Worm (Caenorhabditis elegans) whole organism, L1 larva: ENCODE measurements around the gene F35C11.3.

ENCODE experiments used
- F16B12.6 ChIP-seq: fragments of 150-350 bp; optimal IDR thresholded peaks from 2 replicates; lab custom pipeline; 2014; ENCODE audit warnings: missing biosample characterization, missing genetic modification characterization
- aha-1 ChIP-seq: fragments of 150-350 bp; optimal IDR thresholded peaks from 2 replicates; lab custom pipeline; 2014; ENCODE audit warnings: missing biosample characterization, missing genetic modification characterization
- alr-1 ChIP-seq: fragments of 200-800 bp; sonication (Bioruptor generic); optimal IDR thresholded peaks from 2 replicates; lab custom pipeline; 2018; ENCODE audit warnings: borderline replicate concordance, mild to moderate bottlenecking, missing genetic modification characterization, missing compliant biosample characterization
- aly-2 ChIP-seq: fragments of 150-350 bp; optimal IDR thresholded peaks from 2 replicates; lab custom pipeline; 2014; ENCODE audit warnings: missing biosample characterization, missing genetic modification characterization
- ama-1 ChIP-seq: fragments of 150-350 bp; optimal IDR thresholded peaks from 2 replicates; lab custom pipeline; 2014
- ces-1 ChIP-seq: fragments of 150-350 bp; optimal IDR thresholded peaks from 2 replicates; lab custom pipeline; 2014; ENCODE audit warnings: missing biosample characterization, missing genetic modification reagents, missing genetic modification characterization
- dpl-1 ChIP-seq, 3 experiments: fragments of 150-350 bp in 2 of 3; sonication (generic microtip) in 1 of 3; optimal IDR thresholded peaks; 2 replicates each; lab custom pipeline; 2014 to 2017; ENCODE audit warnings: missing biosample characterization in 3 of 3, missing genetic modification characterization in 3 of 3, missing genetic modification reagents in 3 of 3
- efl-1 ChIP-seq, 4 experiments: fragments of 150-350 bp; optimal IDR thresholded peaks in 3 of 4; peaks in 1 of 4; 1 replicate in 1 of 4; 2 replicates in 3 of 4; lab custom pipeline; 2014; ENCODE audit warnings: missing biosample characterization in 2 of 4, missing genetic modification characterization in 2 of 4, missing genetic modification reagents in 2 of 4
- efl-3 ChIP-seq: fragments of 200-800 bp; sonication (Bioruptor generic); optimal IDR thresholded peaks from 2 replicates; lab custom pipeline; 2018; ENCODE audit warnings: mild to moderate bottlenecking, missing genetic modification characterization, missing compliant biosample characterization
- elt-2 ChIP-seq: sonication (generic microtip); optimal IDR thresholded peaks from 2 replicates; lab custom pipeline; 2016; ENCODE audit warnings: missing genetic modification characterization, mild to moderate bottlenecking, inconsistent platforms, missing compliant biosample characterization, missing genetic modification reagents
- elt-3 ChIP-seq, 6 experiments: fragments of 150-350 bp in 1 of 6; sonication (generic microtip); optimal IDR thresholded peaks; 2 replicates each; lab custom pipeline; 2017 to 2018; ENCODE audit warnings: missing biosample characterization in 6 of 6, missing genetic modification characterization in 6 of 6, inconsistent platforms in 1 of 6
- fkh-10 ChIP-seq: sonication (generic microtip); optimal IDR thresholded peaks from 2 replicates; lab custom pipeline; 2017; ENCODE audit warnings: missing biosample characterization, missing genetic modification reagents, missing genetic modification characterization
- fkh-4 ChIP-seq: sonication (generic microtip); optimal IDR thresholded peaks from 2 replicates; lab custom pipeline; 2016; ENCODE audit warnings: missing compliant biosample characterization, missing genetic modification characterization, borderline replicate concordance
- fkh-8 ChIP-seq: sonication (generic microtip); optimal IDR thresholded peaks from 2 replicates; lab custom pipeline; 2016; ENCODE audit warnings: mild to moderate bottlenecking, missing genetic modification characterization, missing compliant biosample characterization
- fos-1 ChIP-seq: fragments of 150-350 bp; optimal IDR thresholded peaks from 2 replicates; lab custom pipeline; 2014; ENCODE audit warnings: missing biosample characterization, missing genetic modification characterization
- hlh-17 ChIP-seq: fragments of 200-800 bp; sonication (Bioruptor generic); optimal IDR thresholded peaks from 2 replicates; lab custom pipeline; 2018; ENCODE audit warnings: missing genetic modification characterization, mild to moderate bottlenecking, missing compliant biosample characterization, moderate library complexity, borderline replicate concordance
- hlh-4 ChIP-seq: sonication (generic microtip); optimal IDR thresholded peaks from 2 replicates; lab custom pipeline; 2016; ENCODE audit warnings: mild to moderate bottlenecking, missing genetic modification characterization, missing compliant biosample characterization
- hpl-2 ChIP-seq: fragments of 150-350 bp; optimal IDR thresholded peaks from 2 replicates; lab custom pipeline; 2014; ENCODE audit warnings: missing biosample characterization, missing genetic modification reagents, missing genetic modification characterization
- lin-13 ChIP-seq: fragments of 150-350 bp; optimal IDR thresholded peaks from 2 replicates; lab custom pipeline; 2014; ENCODE audit warnings: missing biosample characterization, missing genetic modification reagents, missing genetic modification characterization
- lin-35 ChIP-seq, 2 experiments: fragments of 150-350 bp; optimal IDR thresholded peaks; 2 replicates each; lab custom pipeline; 2014; ENCODE audit warnings: missing biosample characterization in 2 of 2, missing genetic modification characterization in 2 of 2, missing genetic modification reagents in 2 of 2
- lsy-2 ChIP-seq, 2 experiments: fragments of 150-350 bp; optimal IDR thresholded peaks; 2 replicates each; lab custom pipeline; 2014; ENCODE audit warnings: missing biosample characterization in 2 of 2, missing genetic modification characterization in 2 of 2
- mdl-1 ChIP-seq, 2 experiments: fragments of 150-350 bp; optimal IDR thresholded peaks; 2 replicates each; lab custom pipeline; 2014 to 2017; ENCODE audit warnings: missing biosample characterization in 2 of 2, missing genetic modification characterization in 2 of 2, inconsistent platforms in 1 of 2
- mep-1 ChIP-seq: fragments of 150-350 bp; optimal IDR thresholded peaks from 2 replicates; lab custom pipeline; 2014; ENCODE audit warnings: missing biosample characterization, missing genetic modification characterization
- nhr-11 ChIP-seq: fragments of 150-350 bp; optimal IDR thresholded peaks from 2 replicates; lab custom pipeline; 2014; ENCODE audit warnings: missing biosample characterization, missing genetic modification characterization
- nhr-12 ChIP-seq: sonication (generic microtip); optimal IDR thresholded peaks from 2 replicates; lab custom pipeline; 2017; ENCODE audit warnings: missing biosample characterization, missing genetic modification characterization
- nhr-19 ChIP-seq: fragments of 200-800 bp; sonication (Bioruptor generic); conservative IDR thresholded peaks from 2 replicates; pipeline ENCODE4 v1.3.6; 2022; ENCODE audit warnings: missing genetic modification characterization, missing compliant biosample characterization
- nhr-20 ChIP-seq: sonication (generic microtip); optimal IDR thresholded peaks from 2 replicates; lab custom pipeline; 2016; ENCODE audit warnings: mild to moderate bottlenecking, missing genetic modification characterization, missing compliant biosample characterization
- nhr-237 ChIP-seq: fragments of 150-350 bp; optimal IDR thresholded peaks from 2 replicates; lab custom pipeline; 2014; ENCODE audit warnings: missing biosample characterization, missing genetic modification characterization
- nhr-47 ChIP-seq: sonication (generic microtip); optimal IDR thresholded peaks from 2 replicates; lab custom pipeline; 2016; ENCODE audit warnings: mild to moderate bottlenecking, missing genetic modification characterization, moderate library complexity, missing compliant biosample characterization
- nhr-71 ChIP-seq: sonication (generic microtip); optimal IDR thresholded peaks from 2 replicates; lab custom pipeline; 2016; ENCODE audit warnings: mild to moderate bottlenecking, missing genetic modification characterization, moderate library complexity, missing compliant biosample characterization
- nhr-76 ChIP-seq: sonication (generic microtip); optimal IDR thresholded peaks from 2 replicates; lab custom pipeline; 2017; ENCODE audit warnings: missing biosample characterization, missing genetic modification characterization
- nhr-77 ChIP-seq: fragments of 150-350 bp; optimal IDR thresholded peaks from 2 replicates; lab custom pipeline; 2014; ENCODE audit warnings: missing biosample characterization, missing genetic modification characterization
- nhr-85 ChIP-seq: sonication (generic microtip); peaks from one replicate; lab custom pipeline; 2016; ENCODE audit warnings: missing genetic modification characterization, inconsistent platforms, missing compliant biosample characterization
- nhr-90 ChIP-seq: sonication (generic microtip); optimal IDR thresholded peaks from 2 replicates; lab custom pipeline; 2016; ENCODE audit warnings: mild to moderate bottlenecking, missing genetic modification characterization, missing compliant biosample characterization; ENCODE audit not compliant: poor library complexity
- pqm-1 ChIP-seq: sonication (generic microtip); optimal IDR thresholded peaks from 3 replicates; lab custom pipeline; 2017; ENCODE audit warnings: missing biosample characterization, missing genetic modification characterization
- skn-1 ChIP-seq: fragments of 150-350 bp; optimal IDR thresholded peaks from 2 replicates; lab custom pipeline; 2014; ENCODE audit warnings: missing biosample characterization, missing genetic modification characterization
- snu-23 ChIP-seq: sonication (generic microtip); optimal IDR thresholded peaks from 2 replicates; lab custom pipeline; 2016; ENCODE audit warnings: missing genetic modification characterization, missing compliant biosample characterization
- sox-4 ChIP-seq: sonication (generic microtip); optimal IDR thresholded peaks from 2 replicates; lab custom pipeline; 2016; ENCODE audit warnings: missing genetic modification characterization, missing compliant biosample characterization
- tbx-2 ChIP-seq: sonication (generic microtip); optimal IDR thresholded peaks from 2 replicates; lab custom pipeline; 2016; ENCODE audit warnings: missing genetic modification characterization, missing compliant biosample characterization
- tlp-1 ChIP-seq: fragments of 150-350 bp; optimal IDR thresholded peaks from 2 replicates; lab custom pipeline; 2014; ENCODE audit warnings: missing biosample characterization, missing genetic modification characterization
- unc-130 ChIP-seq: fragments of 150-350 bp; optimal IDR thresholded peaks from 2 replicates; lab custom pipeline; 2017; ENCODE audit warnings: missing biosample characterization, missing genetic modification characterization, inconsistent platforms
- unc-62 ChIP-seq: fragments of 150-350 bp; optimal IDR thresholded peaks from 2 replicates; lab custom pipeline; 2014; ENCODE audit warnings: missing biosample characterization, missing genetic modification reagents, missing genetic modification characterization
- unc-98 ChIP-seq: fragments of 200-800 bp; sonication (Bioruptor generic); IDR thresholded peaks from 2 replicates; pipeline ENCODE4 v1.3.6; 2022; ENCODE audit warnings: missing genetic modification characterization, missing compliant biosample characterization
- vab-15 ChIP-seq: sonication (generic microtip); optimal IDR thresholded peaks from 2 replicates; lab custom pipeline; 2017; ENCODE audit warnings: missing genotype, mild to moderate bottlenecking, missing genetic modification characterization, missing compliant biosample characterization
- ztf-4 ChIP-seq: fragments of 150-350 bp; optimal IDR thresholded peaks from 2 replicates; lab custom pipeline; 2014; ENCODE audit warnings: missing biosample characterization, missing genetic modification characterization

F35C11.3 gene

DNA sequence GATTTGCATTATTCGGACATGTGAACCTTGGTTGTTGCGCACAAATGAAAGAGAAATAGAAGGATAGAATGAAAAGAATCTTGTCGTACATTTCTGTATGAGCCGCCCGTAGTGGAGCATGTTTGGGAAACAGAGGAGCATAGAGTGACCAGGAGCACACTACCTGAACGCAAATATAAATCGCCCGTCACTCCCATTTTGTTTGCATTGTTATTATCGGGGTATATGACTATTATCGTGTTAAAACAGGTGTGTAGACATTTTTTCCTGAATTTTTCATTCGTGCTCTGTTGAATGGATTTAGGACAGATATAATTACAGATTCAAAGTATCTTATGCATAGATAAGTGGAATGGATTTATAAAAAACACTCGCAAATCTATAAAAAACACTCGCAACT, 22.8 kb downstream of the F35C11.3 start, which contains the start of gene K01C8.2:
Gene K01C8.2 (minus strand): TSS at position 101 of the 400 bp plus-strand sequence.
- no peak for TF ChIP-seq hlh-4 (tag; lab: Kevin White, UChicago)
- TF ChIP-seq ces-1 (GFP tag; lab: Kevin White, UChicago) = no peak
- no peak for TF ChIP-seq alr-1 (tag; lab: Kevin White, UChicago)

DNA sequence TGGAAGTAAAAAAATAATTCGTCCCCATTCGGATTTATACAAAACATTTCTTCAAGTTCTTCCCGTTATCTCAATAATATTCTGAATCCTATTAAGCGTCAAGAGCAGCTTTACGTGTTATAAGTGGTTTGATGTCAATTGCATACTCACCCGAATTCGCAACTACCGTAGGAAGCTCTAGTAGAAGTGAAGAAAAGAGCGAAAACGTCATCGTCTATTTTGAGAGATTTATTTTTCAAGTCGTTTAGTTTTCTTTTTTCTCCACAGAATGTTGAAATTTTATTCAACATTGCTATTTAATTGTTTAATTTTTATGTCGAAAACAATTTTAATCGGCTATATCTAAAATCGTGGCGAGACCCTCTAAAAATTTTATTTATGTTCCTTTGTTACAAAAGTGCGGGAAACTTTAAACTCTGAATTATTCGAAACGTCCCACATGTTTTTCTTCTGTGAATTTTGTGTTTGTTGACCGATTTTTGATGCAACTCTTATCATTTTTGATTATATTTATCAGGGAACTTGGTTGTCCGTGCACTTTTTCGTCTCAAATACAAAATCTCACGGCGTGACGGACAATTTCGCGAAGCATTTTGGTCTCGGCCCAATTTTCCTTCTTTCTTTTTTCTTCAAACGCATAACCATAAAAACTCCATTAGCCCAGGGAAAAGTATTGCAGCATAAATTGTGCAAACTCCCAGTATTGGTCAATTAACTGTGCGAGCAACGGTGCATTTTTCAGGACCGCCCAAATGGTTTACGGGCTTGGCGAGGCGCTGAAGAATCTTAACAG, 23.5 kb downstream of the F35C11.3 start, which contains the start of gene tdc-1:
Gene tdc-1 (plus strand): TSS at position 743 of the 793 bp plus-strand sequence.
- TF ChIP-seq fkh-8 (tag; lab: Kevin White, UChicago) (no peak), vab-15 (no peak), nhr-47 (tag; lab: Kevin White, UChicago) (no peak), efl-1 (optimal IDR thresholded peaks at IDR 0.05; lab: Kevin White, UChicago) (no peak), efl-1 (GFP tag; optimal IDR thresholded peaks at IDR 0.05 in 1 of 2; lab: Kevin White, UChicago) (peak in 1 of 2 experiments; percentile 66), elt-2 (peak; percentile 20)
- TF ChIP-seq, all 84 proteins: peak for 2

DNA sequence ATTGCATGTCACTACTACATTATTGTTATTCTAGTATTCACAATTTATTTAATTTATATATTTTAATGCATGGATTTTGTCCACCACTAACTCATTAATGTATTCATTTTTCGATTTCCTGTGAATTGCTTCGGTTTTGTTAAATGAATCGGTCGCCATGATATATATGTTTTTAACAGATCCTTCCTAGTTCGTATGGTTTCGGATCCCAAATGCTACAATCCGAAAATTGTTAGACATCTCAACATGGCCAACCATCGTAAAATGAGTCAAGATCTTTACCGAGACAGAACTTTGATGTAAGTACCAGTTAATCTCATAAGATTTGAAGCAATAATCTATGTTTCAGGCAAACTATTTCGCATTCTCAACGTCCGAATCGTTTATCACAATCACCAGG, 26.5 kb downstream of the F35C11.3 start:
- TF ChIP-seq pqm-1 (tag; lab: Kevin White, UChicago) (no peak), F16B12.6 (no peak), nhr-237 (no peak), elt-3 (tag; optimal IDR thresholded peaks at IDR 0.05; lab: Kevin White, UChicago) (no peak), lsy-2 (tag; optimal IDR thresholded peaks at IDR 0.05; lab: Kevin White, UChicago) (no peak), aly-2 (no peak), nhr-20 (tag; lab: Kevin White, UChicago) (no peak), fkh-8 (tag; lab: Kevin White, UChicago) (no peak), ztf-4 (tag; lab: Kevin White, UChicago) (no peak), unc-62 (no peak), nhr-19 (GFP tag; lab: Robert Waterston, UW) (no peak), nhr-11 (no peak), nhr-12 (tag; lab: Kevin White, UChicago) (no peak), mdl-1 (tag; optimal IDR thresholded peaks at IDR 0.05; lab: Kevin White, UChicago) (no peak), sox-4 (no peak), hpl-2 (GFP tag; lab: Kevin White, UChicago) (no peak), nhr-77 (tag; lab: Kevin White, UChicago) (no peak), nhr-76 (tag; lab: Kevin White, UChicago) (no peak)

DNA sequence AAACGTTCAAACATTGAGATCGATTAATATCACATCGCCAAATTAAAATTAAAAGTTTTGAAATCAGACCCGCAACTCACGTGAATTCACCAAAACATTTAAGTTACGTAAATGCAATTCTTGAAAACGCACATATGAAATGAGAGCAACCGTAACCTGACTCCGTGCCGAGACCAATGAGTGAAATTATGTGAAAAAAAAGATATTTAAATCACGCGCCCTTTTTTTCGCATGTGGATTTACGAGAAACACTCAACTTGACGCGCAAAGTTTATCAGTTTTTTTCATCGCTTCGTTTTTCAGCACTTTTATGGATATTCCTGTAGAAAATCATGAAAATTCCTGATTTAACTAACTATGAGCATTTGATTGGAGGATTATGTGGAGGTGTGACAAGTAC, 29.5 kb downstream of the F35C11.3 start, which contains the start of the genes gei-14 and slc-25A32:
Gene gei-14 (minus strand): TSS at position 175 of the 400 bp plus-strand sequence.
Gene slc-25A32 (plus strand): TSS at position 242 of the 400 bp plus-strand sequence.
- TF ChIP-seq hlh-17 = no peak
- no peak for TF ChIP-seq unc-98
- TF ChIP-seq mep-1 (tag; lab: Kevin White, UChicago) = no peak
- TF ChIP-seq ama-1 (lab: Kevin White, UChicago) = no peak
- TF ChIP-seq lin-13 (GFP tag; lab: Kevin White, UChicago) = no peak
- TF ChIP-seq efl-3 (GFP tag; lab: Kevin White, UChicago) = no peak
- peak; percentile 4 for TF ChIP-seq tbx-2 (tag; lab: Kevin White, UChicago)
- no peak for TF ChIP-seq tlp-1 (tag; lab: Kevin White, UChicago)
- no peak for TF ChIP-seq pqm-1 (tag; lab: Kevin White, UChicago)
- no peak for TF ChIP-seq ztf-4 (tag; lab: Kevin White, UChicago)
- TF ChIP-seq nhr-71 (tag; lab: Kevin White, UChicago) = peak; percentile 46
- TF ChIP-seq fos-1 (tag; lab: Kevin White, UChicago) = peak; percentile 1
- TF ChIP-seq skn-1 (tag; lab: Kevin White, UChicago) = peak; percentile 39
- TF ChIP-seq fkh-10 (GFP tag; lab: Kevin White, UChicago) = no peak
- no peak for TF ChIP-seq nhr-90 (tag; lab: Kevin White, UChicago)
- TF ChIP-seq nhr-47 (tag; lab: Kevin White, UChicago) = no peak
- TF ChIP-seq lin-35 (GFP tag; optimal IDR thresholded peaks at IDR 0.05; lab: Kevin White, UChicago) = peak; percentile 91 to 96
- peak; percentile 65 for TF ChIP-seq nhr-85 (tag; lab: Kevin White, UChicago)
- peak; percentile 68 to 81 for TF ChIP-seq lsy-2 (tag; optimal IDR thresholded peaks at IDR 0.05; lab: Kevin White, UChicago)
- TF ChIP-seq unc-130 = no peak
- no peak for TF ChIP-seq hlh-4 (tag; lab: Kevin White, UChicago)
- peak; percentile 88 to 92 (median 90) for TF ChIP-seq dpl-1 (GFP tag; optimal IDR thresholded peaks at IDR 0.05; lab: Kevin White, UChicago)
- peak; percentile 40 for TF ChIP-seq snu-23 (GFP tag; lab: Kevin White, UChicago)
- TF ChIP-seq fkh-4 (tag; lab: Kevin White, UChicago) = no peak
- TF ChIP-seq fkh-8 (tag; lab: Kevin White, UChicago) = no peak
- TF ChIP-seq nhr-20 (tag; lab: Kevin White, UChicago) = peak; percentile 18
- TF ChIP-seq ces-1 (GFP tag; lab: Kevin White, UChicago) = no peak
- TF ChIP-seq aha-1 = no peak
- TF ChIP-seq vab-15 = no peak
